Worm (Caenorhabditis elegans) whole organism, young adult: ENCODE data around the gene Y73B6BL.37.

ENCODE experiments used
- F57A8.1 ChIP-seq: fragments of 200-800 bp; sonication (Bioruptor generic); optimal IDR thresholded peaks from 2 replicates; lab custom pipeline; 2018; ENCODE audit warnings: mild to moderate bottlenecking, missing genetic modification characterization, moderate library complexity, missing compliant biosample characterization
- T26A5.8 ChIP-seq: sonication (generic microtip); optimal IDR thresholded peaks from 2 replicates; lab custom pipeline; 2016; ENCODE audit warnings: missing genetic modification characterization, missing compliant biosample characterization
- ccch-3 ChIP-seq: fragments of 200-800 bp; sonication (Bioruptor generic); optimal IDR thresholded peaks from 2 replicates; lab custom pipeline; 2018; ENCODE audit warnings: mild to moderate bottlenecking, missing genetic modification characterization, missing compliant biosample characterization

DNA sequence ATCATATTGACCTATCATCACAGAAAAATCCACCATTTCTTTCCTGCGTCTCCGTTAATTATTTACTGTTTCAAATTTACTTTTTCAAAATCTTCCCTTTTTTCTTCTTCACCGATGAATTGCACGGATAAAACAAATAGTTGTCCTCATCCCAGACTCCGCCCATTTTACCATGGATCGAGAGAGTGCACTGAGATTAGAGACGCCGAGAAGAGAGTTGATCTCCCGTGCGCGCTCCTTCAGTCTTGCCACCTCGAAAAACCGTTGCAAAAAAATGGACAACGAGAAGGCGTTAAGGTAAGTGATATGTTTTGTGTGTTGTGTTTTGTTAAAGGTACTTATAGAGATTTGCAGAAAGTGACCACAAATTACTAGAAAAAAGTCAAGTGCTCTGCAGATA, 49.1 kb upstream of the Y73B6BL.37 start, which contains the start of gene dlc-5:
- TF ChIP-seq ccch-3 (GFP tag; lab: Kevin White, UChicago) (no peak), F57A8.1 (GFP tag; lab: Kevin White, UChicago) (no peak), T26A5.8 (tag; lab: Kevin White, UChicago) (no peak)
